Fruit fly (Drosophila melanogaster) whole organism, adult: ENCODE results near the gene Tsp29Fb.

Source experiments
- CG11617 ChIP-seq: fragments of 200-800 bp; sonication (Bioruptor generic); optimal IDR thresholded peaks from 2 replicates; lab custom pipeline; 2017; ENCODE audit warnings: mild to moderate bottlenecking, missing biosample characterization, missing genetic modification reagents, missing genetic modification characterization
- CG12768 ChIP-seq: fragments of 200-800 bp; sonication (Bioruptor generic); optimal IDR thresholded peaks from 2 replicates; lab custom pipeline; 2017; ENCODE audit warnings: missing biosample characterization, missing genetic modification characterization, mild to moderate bottlenecking, moderate library complexity, missing genetic modification reagents
- CG14711 ChIP-seq: fragments of 200-800 bp; sonication (Bioruptor generic); optimal IDR thresholded peaks from 2 replicates; lab custom pipeline; 2018; ENCODE audit warnings: missing biosample characterization, mild to moderate bottlenecking, missing genetic modification characterization, moderate library complexity
- CG1620 ChIP-seq: fragments of 200-800 bp; sonication (Bioruptor generic); optimal IDR thresholded peaks from 2 replicates; lab custom pipeline; 2016; ENCODE audit warnings: missing biosample characterization, missing genetic modification characterization
- CG33017 ChIP-seq: fragments of 200-800 bp; sonication (Bioruptor generic); optimal IDR thresholded peaks from 2 replicates; lab custom pipeline; 2018; ENCODE audit warnings: missing biosample characterization, mild to moderate bottlenecking, missing genetic modification characterization, moderate library complexity
- CG5204 ChIP-seq: fragments of 200-800 bp; sonication (Bioruptor generic); optimal IDR thresholded peaks from 2 replicates; lab custom pipeline; 2016; ENCODE audit warnings: missing biosample characterization, missing genetic modification characterization
- CG7045 ChIP-seq: fragments of 200-800 bp; sonication (Bioruptor generic); optimal IDR thresholded peaks from 2 replicates; lab custom pipeline; 2017; ENCODE audit warnings: missing biosample characterization, mild to moderate bottlenecking, missing genetic modification characterization
- CG7101 ChIP-seq: fragments of 200-800 bp; sonication (Bioruptor generic); optimal IDR thresholded peaks from 2 replicates; lab custom pipeline; 2018; ENCODE audit warnings: missing biosample characterization, mild to moderate bottlenecking, missing genetic modification characterization, moderate library complexity
- Clk ChIP-seq: fragments of 200-800 bp; sonication (Bioruptor generic); optimal IDR thresholded peaks from 2 replicates; lab custom pipeline; 2017; ENCODE audit warnings: missing biosample characterization, missing genetic modification characterization
- Crg-1 ChIP-seq: fragments of 200-800 bp; sonication (Bioruptor generic); optimal IDR thresholded peaks from 2 replicates; lab custom pipeline; 2016; ENCODE audit warnings: missing biosample characterization, missing genetic modification characterization
- Hr96 ChIP-seq: fragments of 200-800 bp; sonication (Bioruptor generic); optimal IDR thresholded peaks from 2 replicates; lab custom pipeline; 2016; ENCODE audit warnings: missing biosample characterization, missing genetic modification characterization
- Mnt ChIP-seq: fragments of 200-800 bp; sonication (Bioruptor generic); optimal IDR thresholded peaks from 2 replicates; lab custom pipeline; 2016; ENCODE audit warnings: missing biosample characterization, mild to moderate bottlenecking, missing genetic modification characterization
- bab1 ChIP-seq: fragments of 200-800 bp; sonication (Bioruptor generic); optimal IDR thresholded peaks from 3 replicates; lab custom pipeline; 2019; ENCODE audit warnings: missing biosample characterization, mild to moderate bottlenecking, missing genetic modification characterization, moderate library complexity
- cic ChIP-seq: fragments of 200-800 bp; sonication (Bioruptor generic); optimal IDR thresholded peaks from 2 replicates; lab custom pipeline; 2017; ENCODE audit warnings: missing biosample characterization, mild to moderate bottlenecking, missing genetic modification characterization, moderate library complexity
- cnc ChIP-seq, 2 experiments: fragments of >200 bp; optimal IDR thresholded peaks; 2 replicates each; lab custom pipeline; 2017
- kay ChIP-seq: fragments of 200-800 bp; sonication (Bioruptor generic); peaks from one replicate; lab custom pipeline; 2016; ENCODE audit warnings: missing biosample characterization, missing genetic modification characterization, borderline replicate concordance
- ovo ChIP-seq: fragments of 200-800 bp; sonication (Bioruptor generic); optimal IDR thresholded peaks from 2 replicates; lab custom pipeline; 2016; ENCODE audit warnings: missing biosample characterization, missing genetic modification characterization
- pad ChIP-seq: fragments of 200-800 bp; sonication (Bioruptor generic); optimal IDR thresholded peaks from 3 replicates; lab custom pipeline; 2017; ENCODE audit warnings: missing biosample characterization, missing genetic modification characterization, mild to moderate bottlenecking, moderate library complexity, missing genetic modification reagents
- tj ChIP-seq: fragments of 200-800 bp; sonication (Bioruptor generic); optimal IDR thresholded peaks from 3 replicates; lab custom pipeline; 2017; ENCODE audit warnings: missing biosample characterization, mild to moderate bottlenecking, missing genetic modification characterization, moderate library complexity
- toe ChIP-seq: fragments of 200-800 bp; sonication (Bioruptor generic); optimal IDR thresholded peaks from 2 replicates; lab custom pipeline; 2016; ENCODE audit warnings: missing biosample characterization, missing genetic modification characterization

Tsp29Fb gene

DNA sequence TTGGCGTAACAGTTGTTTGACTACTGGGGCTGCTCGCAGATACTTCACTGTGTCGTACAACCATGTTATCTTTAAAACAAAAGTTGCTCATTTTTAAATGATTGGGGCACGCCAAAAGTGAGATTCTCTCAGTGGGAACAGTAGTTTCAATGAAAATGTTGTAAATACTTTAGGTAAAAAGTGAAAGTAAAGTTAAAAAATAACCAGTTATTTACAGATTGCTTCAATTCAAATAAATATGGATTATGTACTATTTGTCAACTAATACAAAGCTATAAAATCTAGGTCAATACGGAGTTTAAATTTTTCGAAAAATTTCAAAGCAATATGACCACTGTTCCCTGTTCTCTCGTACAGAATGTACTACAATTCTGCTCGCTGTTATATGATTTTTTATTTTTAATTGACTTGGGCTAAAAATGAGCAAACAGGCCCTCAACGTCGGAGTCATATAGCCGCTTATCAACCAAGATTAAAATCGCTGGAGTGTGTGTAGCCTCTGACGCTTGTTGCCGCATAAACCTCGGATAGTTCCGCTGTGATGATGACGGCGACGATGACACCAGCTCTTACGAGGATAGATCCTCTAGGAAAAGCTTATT, 4.6 kb downstream of the Tsp29Fb start, which contains the start of gene Argl:
Gene Argl (minus strand): TSS at position 370 of the 602 bp plus-strand sequence.
- no peak for TF ChIP-seq bab1 (GFP tag; lab: Kevin White, UChicago)
- TF ChIP-seq Mnt: peak; percentile 29
- no peak for TF ChIP-seq Crg-1 (GFP tag; lab: Kevin White, UChicago)
- peak; percentile 14 for TF ChIP-seq tj (GFP tag; lab: Kevin White, UChicago)
- TF ChIP-seq kay (GFP tag; lab: Kevin White, UChicago): peak; percentile 96
- TF ChIP-seq Clk (GFP tag; lab: Kevin White, UChicago): no peak
- TF ChIP-seq CG12768: peak; percentile 46
- TF ChIP-seq cnc (optimal IDR thresholded peaks at IDR 0.05; lab: Kevin White, UChicago): no peak
- TF ChIP-seq toe (GFP tag; lab: Kevin White, UChicago): peak; percentile 8
- TF ChIP-seq CG14711 (tag; lab: Kevin White, UChicago): peak; percentile 31
- peak; percentile 31 for TF ChIP-seq CG7045 (GFP tag; lab: Kevin White, UChicago)
- TF ChIP-seq Hr96: peak; percentile 35
- TF ChIP-seq CG7101 (tag; lab: Kevin White, UChicago): peak; percentile 3
- TF ChIP-seq CG5204 (GFP tag; lab: Kevin White, UChicago): peak; percentile 31
- TF ChIP-seq CG33017 (tag; lab: Kevin White, UChicago): peak; percentile 66
- TF ChIP-seq CG1620 (GFP tag; lab: Kevin White, UChicago): no peak
- TF ChIP-seq CG11617 (GFP tag; lab: Kevin White, UChicago): peak; percentile 27
- peak; percentile 93 for TF ChIP-seq cic

DNA sequence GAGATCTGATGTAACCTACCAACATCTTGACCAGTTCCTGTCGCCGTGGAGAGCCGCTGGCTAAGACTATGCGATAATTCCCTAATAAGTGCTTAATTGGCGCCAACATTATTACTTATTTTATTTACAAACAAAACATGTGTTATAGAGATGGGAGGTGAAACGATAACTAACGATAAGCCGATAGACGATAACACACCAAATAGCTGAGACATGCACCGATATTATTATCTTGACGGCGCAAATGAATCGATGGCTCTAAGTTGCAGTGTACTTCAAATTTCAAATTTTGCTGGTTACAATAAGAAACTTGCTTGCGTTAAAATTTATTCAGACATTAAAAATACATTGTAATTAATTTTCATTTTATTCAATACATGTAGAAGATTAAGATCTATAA, 5.9 kb downstream of the Tsp29Fb start, which contains the start of gene CG9515:
Gene CG9515 (minus strand): TSS at position 148 of the 400 bp plus-strand sequence.
- TF ChIP-seq Clk (GFP tag; lab: Kevin White, UChicago) (no peak), ovo (GFP tag; lab: Kevin White, UChicago) (no peak), CG33017 (tag; lab: Kevin White, UChicago) (peak; percentile 9), Hr96 (no peak), Mnt (peak; percentile 80), CG7101 (tag; lab: Kevin White, UChicago) (no peak), CG7045 (GFP tag; lab: Kevin White, UChicago) (no peak), CG1620 (GFP tag; lab: Kevin White, UChicago) (no peak), CG12768 (no peak), kay (GFP tag; lab: Kevin White, UChicago) (peak; percentile 64), pad (GFP tag; lab: Kevin White, UChicago) (no peak), bab1 (GFP tag; lab: Kevin White, UChicago) (peak; percentile 73), CG14711 (tag; lab: Kevin White, UChicago) (no peak), CG11617 (GFP tag; lab: Kevin White, UChicago) (no peak), toe (GFP tag; lab: Kevin White, UChicago) (peak; percentile 11), cnc (optimal IDR thresholded peaks at IDR 0.05; lab: Kevin White, UChicago) (no peak), CG5204 (GFP tag; lab: Kevin White, UChicago) (no peak), tj (GFP tag; lab: Kevin White, UChicago) (no peak), cic (peak; percentile 69), Crg-1 (GFP tag; lab: Kevin White, UChicago) (no peak)

DNA sequence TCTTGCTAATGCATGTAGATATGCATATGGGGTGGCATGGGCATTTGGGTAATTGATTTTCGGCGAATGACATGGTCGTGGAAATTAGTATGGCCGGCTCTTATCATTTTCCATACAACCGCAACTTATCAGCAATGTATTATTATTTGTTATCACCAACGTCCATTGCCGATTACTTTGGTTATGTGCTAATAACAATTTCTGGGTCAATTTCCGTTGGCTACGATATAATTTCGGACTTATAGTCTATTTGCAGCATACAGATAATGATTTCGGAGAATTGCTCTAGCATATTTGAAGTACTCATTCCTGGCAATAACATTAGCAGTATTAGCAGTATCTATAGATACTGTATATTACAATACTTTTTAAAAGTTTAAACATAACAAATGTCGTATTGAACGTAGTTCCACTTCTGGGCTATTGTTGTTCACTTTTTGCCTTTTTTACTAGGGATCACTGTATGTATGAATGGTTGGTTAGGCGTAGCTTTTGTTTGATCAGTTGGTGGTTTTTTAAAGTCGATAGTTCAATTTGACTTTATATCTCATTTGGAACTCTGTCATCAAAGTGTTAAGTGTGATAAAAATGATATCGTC, 9.6 kb downstream of the Tsp29Fb start, which contains the start of gene CG46397:
Gene CG46397 (plus strand): TSS at position 549 of the 599 bp plus-strand sequence.
- no peak for TF ChIP-seq toe (GFP tag; lab: Kevin White, UChicago)
- no peak for TF ChIP-seq CG33017 (tag; lab: Kevin White, UChicago)
- TF ChIP-seq tj (GFP tag; lab: Kevin White, UChicago): no peak
- TF ChIP-seq CG5204 (GFP tag; lab: Kevin White, UChicago): no peak
- no peak for TF ChIP-seq cnc (optimal IDR thresholded peaks at IDR 0.05; lab: Kevin White, UChicago)
- TF ChIP-seq CG14711 (tag; lab: Kevin White, UChicago): no peak
- TF ChIP-seq pad (GFP tag; lab: Kevin White, UChicago): no peak
- no peak for TF ChIP-seq CG11617 (GFP tag; lab: Kevin White, UChicago)
- no peak for TF ChIP-seq Hr96
- TF ChIP-seq Mnt: no peak

dm6 chr2L:8947989-8948388, 10.8 kb downstream of the Tsp29Fb start:
- TF ChIP-seq Crg-1 (GFP tag; lab: Kevin White, UChicago) (no peak), kay (GFP tag; lab: Kevin White, UChicago) (peak; percentile 8)

DNA sequence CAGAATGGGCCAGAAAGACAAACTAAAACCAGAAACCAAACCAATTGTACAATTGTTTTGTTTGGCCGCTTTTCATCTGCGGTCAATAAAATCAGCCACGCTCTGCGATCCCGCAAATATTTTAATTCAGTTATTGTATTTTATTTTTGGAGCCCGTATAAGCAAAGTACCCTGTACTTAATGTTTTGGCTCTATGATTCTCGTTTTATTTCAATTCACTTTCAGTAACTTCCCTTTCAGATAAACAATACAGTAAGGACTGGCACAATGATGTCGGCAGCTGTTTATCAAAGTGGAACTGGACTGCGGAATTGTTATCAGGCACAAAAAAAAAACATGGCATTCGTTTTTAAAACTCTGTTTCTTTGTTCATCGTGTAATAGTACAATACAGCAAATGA, 11.5 kb downstream of the Tsp29Fb start:
- TF ChIP-seq CG1620 (GFP tag; lab: Kevin White, UChicago) (no peak), Crg-1 (GFP tag; lab: Kevin White, UChicago) (no peak), kay (GFP tag; lab: Kevin White, UChicago) (no peak), CG7045 (GFP tag; lab: Kevin White, UChicago) (no peak), Mnt (no peak), toe (GFP tag; lab: Kevin White, UChicago) (no peak), Hr96 (no peak), ovo (GFP tag; lab: Kevin White, UChicago) (no peak), cnc (optimal IDR thresholded peaks at IDR 0.05; lab: Kevin White, UChicago) (no peak)
